Fruit fly (Drosophila melanogaster): ENCODE results near the gene CG2260.

CG2260 gene

DNA sequence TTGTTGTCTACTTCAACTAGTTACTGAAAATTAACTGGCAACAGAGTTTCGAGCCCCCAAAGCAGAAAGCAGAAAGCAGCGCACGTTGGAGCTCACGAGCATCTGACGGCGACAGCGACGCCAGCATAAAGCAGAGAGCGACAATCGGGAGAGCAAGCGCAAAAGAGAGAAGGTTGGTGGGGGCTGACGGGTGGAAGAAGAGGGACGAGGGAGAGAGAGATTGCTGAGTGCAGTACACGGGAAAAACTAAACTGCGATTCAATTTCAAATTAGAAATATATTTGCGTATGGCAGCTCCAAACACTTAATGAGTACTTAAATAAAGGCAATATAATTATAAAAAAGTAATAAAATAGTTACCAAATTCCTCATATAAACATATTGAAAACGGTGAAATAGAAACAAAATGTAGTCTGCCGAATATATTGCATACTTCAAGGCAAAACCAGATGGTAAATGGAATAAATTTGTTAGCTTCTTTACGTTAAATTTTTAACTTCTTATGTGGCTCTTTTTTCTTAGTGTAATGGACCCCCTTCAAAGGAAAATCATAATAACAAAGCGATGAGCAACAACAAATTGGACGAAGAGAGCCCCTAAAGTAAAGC is 28.8 kb downstream of the CG2260 start (continued):
- TF ChIP-seq Mad (GFP tag; optimal IDR thresholded peaks at IDR 0.05) (peak; percentile 76), CG2129 (GFP tag; IDR thresholded peaks at IDR 0.05; ENCODE audit: partially characterized antibody) (no peak), Bteb2 (GFP tag; optimal IDR thresholded peaks at IDR 0.05) (peak; percentile 85), CG31388 (GFP tag; optimal IDR thresholded peaks at IDR 0.05) (peak; percentile 78), sens (GFP tag) (peak; percentile 98), CG12744 (GFP tag; optimal IDR thresholded peaks at IDR 0.05) (peak; percentile 84), so (GFP tag; IDR thresholded peaks at IDR 0.05) (peak; percentile 94), pros (GFP tag; optimal IDR thresholded peaks at IDR 0.05) (peak; percentile 66), Fer2 (tag; optimal IDR thresholded peaks at IDR 0.05) (peak; percentile 92), bigmax (GFP tag; optimal IDR thresholded peaks at IDR 0.05) (no peak), trh (GFP tag; optimal IDR thresholded peaks at IDR 0.05) (peak; percentile 85), crc (GFP tag; optimal IDR thresholded peaks at IDR 0.05) (peak; percentile 56), Dad (GFP tag; optimal IDR thresholded peaks at IDR 0.05) (peak; percentile 76), B-H2 (GFP tag; optimal IDR thresholded peaks at IDR 0.05) (peak; percentile 92), CG10959 (GFP tag; IDR thresholded peaks at IDR 0.05) (peak; percentile 66), Kr (GFP tag; optimal IDR thresholded peaks at IDR 0.05) (no peak), emc (GFP tag; optimal IDR thresholded peaks at IDR 0.05) (peak; percentile 60), CG11560 (tag; IDR thresholded peaks at IDR 0.05) (peak; percentile 75), Jarid2 (GFP tag; optimal IDR thresholded peaks at IDR 0.05) (peak; percentile 82), sisA (GFP tag; IDR thresholded peaks at IDR 0.05) (peak; percentile 89), Neu2 (GFP tag; optimal IDR thresholded peaks at IDR 0.05; ENCODE audit: borderline replicate concordance) (no peak), CHES-1-like (GFP tag; optimal IDR thresholded peaks at IDR 0.05) (peak; percentile 73), prd (optimal IDR thresholded peaks at IDR 0.05) (no peak), prd (GFP tag; IDR thresholded peaks at IDR 0.05) (peak; percentile 94), ssp (GFP tag; IDR thresholded peaks at IDR 0.05) (peak; percentile 82), CG8944 (GFP tag; optimal IDR thresholded peaks at IDR 0.05) (peak; percentile 76), schlank (tag; optimal IDR thresholded peaks at IDR 0.05) (peak; percentile 77), dpn (GFP tag; optimal IDR thresholded peaks at IDR 0.05) (peak; percentile 88 to 93), Nf-YC (tag; optimal IDR thresholded peaks at IDR 0.05) (peak; percentile 91), Rfx (GFP tag; IDR thresholded peaks at IDR 0.05) (peak; percentile 94), tio (GFP tag; optimal IDR thresholded peaks at IDR 0.05) (peak; percentile 92), NfI (GFP tag; optimal IDR thresholded peaks at IDR 0.05) (peak; percentile 95), pita (GFP tag; optimal IDR thresholded peaks at IDR 0.05) (no peak), kni (GFP tag; optimal IDR thresholded peaks at IDR 0.05) (peak; percentile 95), pnt (GFP tag; optimal IDR thresholded peaks at IDR 0.05) (peak; percentile 82), CG14860 (GFP tag; IDR thresholded peaks at IDR 0.05; ENCODE audit: partially characterized antibody) (no peak), pb (GFP tag; optimal IDR thresholded peaks at IDR 0.05) (peak; percentile 61), CG9817 (tag; optimal IDR thresholded peaks at IDR 0.05) (peak; percentile 93), CG6854 (GFP tag; optimal IDR thresholded peaks at IDR 0.05) (peak; percentile 93), CG12071 (GFP tag; optimal IDR thresholded peaks at IDR 0.05) (peak; percentile 81), Meics (GFP tag; optimal IDR thresholded peaks at IDR 0.05) (peak; percentile 97), gcm2 (GFP tag; optimal IDR thresholded peaks at IDR 0.05) (peak; percentile 67), CG8359 (GFP tag; optimal IDR thresholded peaks at IDR 0.05; ENCODE audit: borderline replicate concordance) (peak; percentile 87), Hr78 (GFP tag; optimal IDR thresholded peaks at IDR 0.05) (peak in 1 of 2 experiments; percentile 77), Atf-2 (GFP tag; optimal IDR thresholded peaks at IDR 0.05) (peak; percentile 75), CG10431 (GFP tag; optimal IDR thresholded peaks at IDR 0.05) (peak; percentile 91), fd96Cb (tag; optimal IDR thresholded peaks at IDR 0.05) (peak; percentile 94), CG18011 (GFP tag; optimal IDR thresholded peaks at IDR 0.05) (peak; percentile 82), CG10565 (GFP tag; optimal IDR thresholded peaks at IDR 0.05) (peak; percentile 46), CG15514 (GFP tag; optimal IDR thresholded peaks at IDR 0.05) (peak; percentile 83)

All from whole organism, embryonic.